Worm (Caenorhabditis elegans) whole organism, L1 larva: ENCODE results near the gene F38A1.6.

Experiments used
- nhr-76 ChIP-seq: sonication (generic microtip); optimal IDR thresholded peaks from 2 replicates; lab custom pipeline; 2017; ENCODE audit warnings: missing biosample characterization, missing genetic modification characterization
- nhr-77 ChIP-seq: fragments of 150-350 bp; optimal IDR thresholded peaks from 2 replicates; lab custom pipeline; 2014; ENCODE audit warnings: missing biosample characterization, missing genetic modification characterization
- vab-15 ChIP-seq: sonication (generic microtip); optimal IDR thresholded peaks from 2 replicates; lab custom pipeline; 2017; ENCODE audit warnings: missing genotype, mild to moderate bottlenecking, missing genetic modification characterization, missing compliant biosample characterization
- ztf-11 ChIP-seq, 2 experiments: sonication (generic microtip); optimal IDR thresholded peaks; 2 replicates each; lab custom pipeline; 2016 to 2017; ENCODE audit warnings: missing genetic modification characterization in 2 of 2, missing biosample characterization in 1 of 2, missing compliant biosample characterization in 1 of 2

DNA sequence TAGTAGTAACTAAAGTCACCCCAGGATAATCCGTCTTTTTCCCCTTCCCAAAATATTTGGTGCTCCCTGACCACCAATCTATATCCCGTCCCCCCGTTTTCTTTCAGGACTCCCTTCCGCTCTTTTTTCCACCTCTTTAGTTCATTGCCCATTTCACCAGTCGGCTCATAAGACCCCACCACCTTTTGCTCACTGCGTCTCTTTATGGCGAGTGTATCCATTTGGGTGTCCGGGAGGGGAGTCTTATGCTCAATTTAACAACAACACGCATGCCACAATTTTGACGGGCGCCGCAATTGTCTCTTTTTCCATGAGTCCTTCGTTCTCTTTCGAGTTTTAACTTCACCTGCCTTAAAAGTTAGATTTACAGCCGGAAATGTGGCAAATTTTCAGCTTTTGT, 38.5 kb upstream of the F38A1.6 start:
- TF ChIP-seq vab-15 (tag; lab: Kevin White, UChicago) = no peak
- TF ChIP-seq ztf-11 (tag; optimal IDR thresholded peaks at IDR 0.05; lab: Kevin White, UChicago) = no peak
- no peak for TF ChIP-seq nhr-76 (tag; lab: Kevin White, UChicago)
- no peak for TF ChIP-seq nhr-77 (tag; lab: Kevin White, UChicago)
